Fruit fly (Drosophila melanogaster): ENCODE measurements around the gene CG15478.

DNA sequence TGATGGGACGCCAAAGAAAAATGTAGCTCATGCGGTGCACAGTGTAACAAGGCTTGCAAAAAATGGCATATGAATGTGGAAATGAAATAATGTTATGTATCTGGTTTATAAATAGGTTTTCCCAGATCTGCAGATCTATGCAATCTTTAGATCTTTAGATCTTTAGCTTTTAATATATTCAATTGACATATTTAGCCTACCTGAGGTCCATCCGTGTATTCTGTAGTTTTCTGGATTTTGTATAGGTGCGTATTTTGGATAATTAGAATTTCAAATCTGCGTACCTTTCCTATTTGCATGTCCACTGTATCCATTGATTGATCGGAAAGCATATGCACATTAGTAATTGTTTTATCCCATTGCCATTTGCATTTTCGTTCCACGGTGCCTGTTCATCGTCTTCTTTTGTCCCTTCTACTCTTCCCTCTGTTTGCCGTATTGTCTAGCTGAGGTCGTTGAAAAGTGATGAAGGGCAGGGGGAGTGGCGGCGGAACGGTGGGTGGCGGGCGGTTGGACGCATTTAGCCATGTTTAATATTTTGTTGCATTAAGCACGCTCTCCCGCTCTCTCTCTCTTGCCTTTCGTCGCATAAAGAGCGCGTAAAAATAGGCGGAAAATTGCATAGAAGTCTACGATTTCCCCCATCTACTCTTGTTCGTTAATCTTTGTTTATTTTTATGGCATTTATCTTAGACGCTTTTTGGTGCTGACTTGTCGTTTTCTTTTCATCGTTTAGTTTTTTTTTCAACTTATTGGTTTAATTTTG lies 8.6 kb downstream of the CG15478 start, which contains the start of gene CHES-1-like:
- TF ChIP-seq Myc (optimal IDR thresholded peaks at IDR 0.05) = no peak
- TF ChIP-seq CG32264 (GFP tag; optimal IDR thresholded peaks at IDR 0.05) = peak; percentile 19
- TF ChIP-seq psq (GFP tag; optimal IDR thresholded peaks at IDR 0.05) = peak; percentile 88
- TF ChIP-seq h (GFP tag; optimal IDR thresholded peaks at IDR 0.05) = peak; percentile 82
- peak; percentile 91 for TF ChIP-seq fru (GFP tag; optimal IDR thresholded peaks at IDR 0.05)
- TF ChIP-seq usp (GFP tag; optimal IDR thresholded peaks at IDR 0.05) = no peak
- peak; percentile 94 for TF ChIP-seq sv (GFP tag; optimal IDR thresholded peaks at IDR 0.05)
